Worm (Caenorhabditis elegans) whole organism, young adult: Measurements from ENCODE around the gene srw-9.

ENCODE experiments used
- B0019.2 ChIP-seq: fragments of 200-800 bp; sonication (Bioruptor generic); conservative IDR thresholded peaks from 2 replicates; pipeline ENCODE4 v1.3.6; 2022; ENCODE audit warnings: missing genetic modification reagents, missing genetic modification characterization, missing compliant biosample characterization
- B0035.1 ChIP-seq: sonication (generic microtip); optimal IDR thresholded peaks from 2 replicates; lab custom pipeline; 2016; ENCODE audit warnings: missing genetic modification characterization, mild to moderate bottlenecking, missing compliant biosample characterization, missing genotype, missing genetic modification reagents
- F10E7.11 ChIP-seq: sonication (generic microtip); optimal IDR thresholded peaks from 2 replicates; lab custom pipeline; 2017; ENCODE audit warnings: mild to moderate bottlenecking, missing genetic modification characterization, moderate library complexity, missing compliant biosample characterization
- F49E8.2 ChIP-seq: sonication (generic microtip); optimal IDR thresholded peaks from 3 replicates; lab custom pipeline; 2017; ENCODE audit warnings: missing genetic modification characterization, mild to moderate bottlenecking, missing compliant biosample characterization, antibody characterized with exemption, moderate library complexity; ENCODE audit not compliant: insufficient read depth
- K11D2.4 ChIP-seq: fragments of 200-800 bp; sonication (Bioruptor generic); IDR thresholded peaks from 2 replicates; pipeline ENCODE4 v1.3.6; 2022; ENCODE audit warnings: missing genetic modification reagents, missing genetic modification characterization, missing compliant biosample characterization
- Y67H2A.10 ChIP-seq: fragments of 200-800 bp; sonication (Bioruptor generic); conservative IDR thresholded peaks from 2 replicates; pipeline ENCODE4 v1.3.6; 2022; ENCODE audit warnings: missing genetic modification reagents, missing genetic modification characterization, missing compliant biosample characterization
- akir-1 ChIP-seq: fragments of 200-800 bp; sonication (Bioruptor generic); optimal IDR thresholded peaks from 2 replicates; lab custom pipeline; 2018; ENCODE audit warnings: mild to moderate bottlenecking, missing genetic modification characterization, moderate library complexity, missing compliant biosample characterization
- aptf-3 ChIP-seq: fragments of 200-800 bp; sonication (Bioruptor generic); IDR thresholded peaks from 2 replicates; pipeline ENCODE4 v1.3.6; 2022; ENCODE audit warnings: missing genetic modification characterization, missing compliant biosample characterization
- ceh-40 ChIP-seq: fragments of 200-800 bp; sonication (Bioruptor generic); IDR thresholded peaks from 2 replicates; pipeline ENCODE4 v1.3.6; 2022; ENCODE audit warnings: missing genetic modification characterization, missing compliant biosample characterization
- ceh-79 ChIP-seq: sonication (generic microtip); optimal IDR thresholded peaks from 2 replicates; lab custom pipeline; 2017; ENCODE audit warnings: mild to moderate bottlenecking, missing genetic modification characterization, missing compliant biosample characterization
- chd-7 ChIP-seq: sonication (generic microtip); optimal IDR thresholded peaks from 2 replicates; lab custom pipeline; 2016; ENCODE audit warnings: mild to moderate bottlenecking, missing genetic modification characterization, moderate library complexity, missing compliant biosample characterization
- egrh-3 ChIP-seq: fragments of 200-800 bp; sonication (Bioruptor generic); IDR thresholded peaks from 2 replicates; pipeline ENCODE4 v1.3.6; 2022; ENCODE audit warnings: missing genetic modification reagents, missing genetic modification characterization, missing compliant biosample characterization
- him-1 ChIP-seq: sonication (generic microtip); optimal IDR thresholded peaks from 2 replicates; lab custom pipeline; 2016; ENCODE audit warnings: missing genotype, missing genetic modification reagents, missing genetic modification characterization, missing compliant biosample characterization
- hlh-26 ChIP-seq: fragments of 200-800 bp; sonication (Bioruptor generic); conservative IDR thresholded peaks from 2 replicates; pipeline ENCODE4 v1.3.6; 2022; ENCODE audit warnings: missing genetic modification reagents, missing genetic modification characterization, missing compliant biosample characterization
- hmg-1.2 ChIP-seq: fragments of 200-800 bp; sonication (Bioruptor generic); IDR thresholded peaks from 2 replicates; pipeline ENCODE4 v1.3.6; 2022; ENCODE audit warnings: missing genetic modification reagents, missing genetic modification characterization, missing compliant biosample characterization
- hrde-1 ChIP-seq: sonication (generic microtip); optimal IDR thresholded peaks from 2 replicates; lab custom pipeline; 2016; ENCODE audit warnings: missing genetic modification characterization, mild to moderate bottlenecking, missing compliant biosample characterization, moderate library complexity, missing genotype, missing genetic modification reagents, borderline replicate concordance
- hsf-1 ChIP-seq: fragments of 200-800 bp; sonication (Bioruptor generic); IDR thresholded peaks from 2 replicates; pipeline ENCODE4 v1.3.6; 2022; ENCODE audit warnings: missing genetic modification reagents, missing genetic modification characterization, missing compliant biosample characterization
- lin-26 ChIP-seq: fragments of 200-800 bp; sonication (Bioruptor generic); IDR thresholded peaks from 2 replicates; pipeline ENCODE4 v1.3.6; 2022; ENCODE audit warnings: missing genetic modification reagents, missing genetic modification characterization, missing compliant biosample characterization
- lin-54 ChIP-seq: fragments of 200-800 bp; sonication (Bioruptor generic); optimal IDR thresholded peaks from 2 replicates; lab custom pipeline; 2018; ENCODE audit warnings: mild to moderate bottlenecking, missing genetic modification characterization, missing compliant biosample characterization
- madf-3 ChIP-seq: fragments of 200-800 bp; sonication (Bioruptor generic); IDR thresholded peaks from 2 replicates; pipeline ENCODE4 v1.3.6; 2022; ENCODE audit warnings: missing genetic modification reagents, missing genetic modification characterization, missing compliant biosample characterization
- madf-6 ChIP-seq: fragments of 200-800 bp; sonication (Bioruptor generic); IDR thresholded peaks from 2 replicates; pipeline ENCODE4 v1.3.6; 2022; ENCODE audit warnings: missing genetic modification reagents, missing genetic modification characterization, missing compliant biosample characterization
- mcd-1 ChIP-seq: fragments of 200-800 bp; sonication (Bioruptor generic); IDR thresholded peaks from 2 replicates; pipeline ENCODE4 v1.3.6; 2022; ENCODE audit warnings: missing genetic modification reagents, missing genetic modification characterization, missing compliant biosample characterization
- nfyb-1 ChIP-seq: fragments of 200-800 bp; sonication (Bioruptor generic); IDR thresholded peaks from 2 replicates; pipeline ENCODE4 v1.3.6; 2022; ENCODE audit warnings: missing genetic modification reagents, missing genetic modification characterization, missing compliant biosample characterization
- nhr-179 ChIP-seq: sonication (generic microtip); optimal IDR thresholded peaks from 2 replicates; lab custom pipeline; 2016; ENCODE audit warnings: mild to moderate bottlenecking, missing genetic modification characterization, missing compliant biosample characterization
- nhr-80 ChIP-seq: sonication (generic microtip); optimal IDR thresholded peaks from 2 replicates; lab custom pipeline; 2016; ENCODE audit warnings: missing genetic modification characterization, missing compliant biosample characterization
- rcor-1 ChIP-seq: fragments of 200-800 bp; sonication (Bioruptor generic); IDR thresholded peaks from 2 replicates; pipeline ENCODE4 v1.3.6; 2022; ENCODE audit warnings: missing genetic modification reagents, missing genetic modification characterization, missing compliant biosample characterization
- rpc-1 ChIP-seq, 2 experiments: fragments of 150-350 bp in 1 of 2; sonication (generic microtip) in 1 of 2; optimal IDR thresholded peaks; 2 replicates each; lab custom pipeline; 2014 to 2018; ENCODE audit warnings: missing biosample characterization in 1 of 2, missing genetic modification characterization in 1 of 2, missing genetic modification reagents in 1 of 2, missing genotype in 1 of 2
- sdz-38 ChIP-seq: sonication (generic microtip); optimal IDR thresholded peaks from 2 replicates; lab custom pipeline; 2016; ENCODE audit warnings: missing genotype, missing genetic modification characterization, missing compliant biosample characterization
- snpc-1.1 ChIP-seq: sonication (generic microtip); optimal IDR thresholded peaks from 2 replicates; lab custom pipeline; 2017; ENCODE audit warnings: missing genetic modification characterization, mild to moderate bottlenecking, missing compliant biosample characterization, antibody characterized with exemption, moderate library complexity, missing genotype, missing genetic modification reagents; ENCODE audit not compliant: insufficient read depth
- snpc-3.4 ChIP-seq: sonication (generic microtip); optimal IDR thresholded peaks from 2 replicates; lab custom pipeline; 2017; ENCODE audit warnings: missing genetic modification characterization, mild to moderate bottlenecking, missing compliant biosample characterization, antibody characterized with exemption, moderate library complexity, missing genotype, missing genetic modification reagents
- tbp1 ChIP-seq: fragments of 200-800 bp; sonication (Bioruptor generic); optimal IDR thresholded peaks from 2 replicates; lab custom pipeline; 2018; ENCODE audit warnings: mild to moderate bottlenecking, missing genetic modification characterization, missing compliant biosample characterization
- tlf-1 ChIP-seq: fragments of 200-800 bp; sonication (Bioruptor generic); optimal IDR thresholded peaks from 2 replicates; lab custom pipeline; 2018; ENCODE audit warnings: mild to moderate bottlenecking, missing genetic modification characterization, missing compliant biosample characterization
- unc-62 ChIP-seq: fragments of 150-350 bp; optimal IDR thresholded peaks from 2 replicates; lab custom pipeline; 2014; ENCODE audit warnings: missing biosample characterization, missing genetic modification reagents, missing genetic modification characterization
- zfh-2 ChIP-seq: fragments of 200-800 bp; sonication (Bioruptor generic); conservative IDR thresholded peaks from 2 replicates; pipeline ENCODE4 v1.3.6; 2022; ENCODE audit warnings: missing genetic modification reagents, missing genetic modification characterization, missing compliant biosample characterization
- zim-3 ChIP-seq: sonication (generic microtip); optimal IDR thresholded peaks from 2 replicates; lab custom pipeline; 2017; ENCODE audit warnings: mild to moderate bottlenecking, missing genetic modification characterization, moderate library complexity, missing compliant biosample characterization
- ztf-3 ChIP-seq: fragments of 200-800 bp; sonication (Bioruptor generic); optimal IDR thresholded peaks from 2 replicates; lab custom pipeline; 2018; ENCODE audit warnings: mild to moderate bottlenecking, missing genetic modification characterization, missing compliant biosample characterization
- ztf-6 ChIP-seq: fragments of 200-800 bp; sonication (Bioruptor generic); IDR thresholded peaks from 2 replicates; pipeline ENCODE4 v1.3.6; 2022; ENCODE audit warnings: missing genetic modification reagents, missing genetic modification characterization, missing compliant biosample characterization

The srw-9 gene

ce11 chrIII:12713862-12714261 is 43.6 kb upstream of the srw-9 start (continued):
- TF ChIP-seq aptf-3 (GFP tag; lab: Robert Waterston, UW): no peak
- peak; percentile 63 for TF ChIP-seq lin-54 (GFP tag; lab: Kevin White, UChicago)
- no peak for TF ChIP-seq unc-62 (GFP tag; lab: Kevin White, UChicago)
- no peak for TF ChIP-seq K11D2.4 (GFP tag; lab: Robert Waterston, UW)
- TF ChIP-seq snpc-1.1 (tag; lab: Kevin White, UChicago): no peak
- TF ChIP-seq F49E8.2 (tag; lab: Kevin White, UChicago): no peak
- TF ChIP-seq ztf-3: no peak
- no peak for TF ChIP-seq ztf-6 (GFP tag; lab: Robert Waterston, UW)
- TF ChIP-seq sdz-38 (tag; lab: Kevin White, UChicago): no peak
- 0 out of 2 replicates have a peak, but pooled peaks have one; percentile 15 for TF ChIP-seq mcd-1 (GFP tag; lab: Robert Waterston, UW)
- no peak for TF ChIP-seq zim-3 (tag; lab: Kevin White, UChicago)
- TF ChIP-seq rcor-1: no peak
- TF ChIP-seq madf-3 (GFP tag; lab: Robert Waterston, UW): peak; percentile 98
- TF ChIP-seq ceh-40: no peak
- no peak for TF ChIP-seq F10E7.11

- TF ChIP-seq nhr-80 (tag; lab: Kevin White, UChicago) (no peak), him-1 (tag; lab: Kevin White, UChicago) (no peak), tlf-1 (GFP tag; lab: Kevin White, UChicago) (no peak), madf-6 (GFP tag; lab: Robert Waterston, UW) (no peak)
Measured at ce11 chrIII:12714266-12714665, 43.2 kb upstream of the srw-9 start, which contains the start of gene ssl-1. ssl-1 (plus strand) TSS chrIII:12714566.

ce11 chrIII:12728149-12728548 is 29.3 kb upstream of the srw-9 start:
- peak; percentile 35; the same call in 1 of the 2 replicates for TF ChIP-seq lin-26 (GFP tag; lab: Robert Waterston, UW)
- TF ChIP-seq zfh-2 (GFP tag; lab: Robert Waterston, UW): peak; percentile 81
- TF ChIP-seq egrh-3 (GFP tag; lab: Robert Waterston, UW): peak; percentile 54; the same call in 1 of the 2 replicates
- TF ChIP-seq tbp1: no peak
- TF ChIP-seq ztf-6 (GFP tag; lab: Robert Waterston, UW): no peak

ce11 chrIII:12738935-12739334 is 18.5 kb upstream of the srw-9 start:
- TF ChIP-seq hlh-26 (GFP tag; lab: Robert Waterston, UW) (no peak), B0035.1 (no peak), snpc-3.4 (tag; lab: Kevin White, UChicago) (no peak), nfyb-1 (GFP tag; lab: Robert Waterston, UW) (no peak), ceh-79 (tag; lab: Kevin White, UChicago) (no peak), egrh-3 (GFP tag; lab: Robert Waterston, UW) (no peak), rpc-1 (optimal IDR thresholded peaks at IDR 0.05; lab: Kevin White, UChicago) (no peak), rpc-1 (tag; optimal IDR thresholded peaks at IDR 0.05; lab: Kevin White, UChicago) (no peak), nhr-179 (tag; lab: Kevin White, UChicago) (no peak), hmg-1.2 (no peak), rcor-1 (no peak), hrde-1 (tag; lab: Kevin White, UChicago) (no peak), B0019.2 (GFP tag; lab: Robert Waterston, UW) (no peak), akir-1 (GFP tag; lab: Kevin White, UChicago) (no peak), Y67H2A.10 (no peak), hsf-1 (GFP tag; lab: Robert Waterston, UW) (no peak), chd-7 (tag; lab: Kevin White, UChicago) (no peak)
